Fruit fly (Drosophila melanogaster) S2 (cell line): ENCODE data around the gene CG31704.
A peak's percentile ranks its signal among the peaks of the same experiment; 100 is the strongest.

Source experiments
- CG8478 ChIP-seq: fragments of >200 bp; optimal IDR thresholded peaks from 2 replicates; lab custom pipeline; 2018
- CTCF ChIP-seq, 2 experiments: fragments of >200 bp; optimal IDR thresholded peaks; 2 replicates each; lab custom pipeline; 2018

CG31704 gene

dm6 chr2L:11813665-11814087, 26.8 kb upstream of the CG31704 start, which contains the start of gene CycY:
Gene CycY (minus strand): TSS chr2L:11813780.
- TF ChIP-seq CTCF (optimal IDR thresholded peaks at IDR 0.05; lab: Kevin White, UChicago) (no peak), CG8478 (lab: Kevin White, UChicago) (no peak)

dm6 chr2L:11816376-11816775, 24.1 kb upstream of the CG31704 start:
- peak; percentile 92 to 96 for TF ChIP-seq CTCF (optimal IDR thresholded peaks at IDR 0.05; lab: Kevin White, UChicago)
- no peak for TF ChIP-seq CG8478 (lab: Kevin White, UChicago)

- TF ChIP-seq CG8478 (lab: Kevin White, UChicago), result no peak
- no peak for TF ChIP-seq CTCF (optimal IDR thresholded peaks at IDR 0.05; lab: Kevin White, UChicago)
These were observed 16.9 kb upstream of the CG31704 start for dm6 chr2L:11823470-11824162.

dm6 chr2L:11829277-11829676, 11.2 kb upstream of the CG31704 start, which contains the start of gene esc:
Gene esc (minus strand): TSS chr2L:11829405.
- TF ChIP-seq CTCF (optimal IDR thresholded peaks at IDR 0.05; lab: Kevin White, UChicago) (peak; percentile 9 to 34), CG8478 (lab: Kevin White, UChicago) (no peak)

- TF ChIP-seq CG8478 (lab: Kevin White, UChicago) (no peak), CTCF (optimal IDR thresholded peaks at IDR 0.05; lab: Kevin White, UChicago) (no peak)
These were observed 6.7 kb upstream of the CG31704 start, which contains the start of gene CG45011 for dm6 chr2L:11833786-11834185. Gene CG45011 (plus strand): TSS chr2L:11834086.

- TF ChIP-seq CG8478 (lab: Kevin White, UChicago) (no peak), CTCF (optimal IDR thresholded peaks at IDR 0.05; lab: Kevin White, UChicago) (no peak)
These were observed 6.2 kb upstream of the CG31704 start, which contains the start of gene CG45012 for dm6 chr2L:11834308-11834707. Gene CG45012 (plus strand): TSS chr2L:11834608.

- TF ChIP-seq CG8478 (lab: Kevin White, UChicago) (no peak), CTCF (optimal IDR thresholded peaks at IDR 0.05; lab: Kevin White, UChicago) (no peak)
These were observed 3.5 kb upstream of the CG31704 start, which contains the start of gene Sfp33A4 for dm6 chr2L:11836943-11837342. Gene Sfp33A4 (plus strand): TSS chr2L:11837243.

dm6 chr2L:11837413-11837812, 3.1 kb upstream of the CG31704 start, which contains the start of gene Sfp33A2:
Gene Sfp33A2 (plus strand): TSS chr2L:11837713.
- TF ChIP-seq CTCF (optimal IDR thresholded peaks at IDR 0.05; lab: Kevin White, UChicago), result no peak
- TF ChIP-seq CG8478 (lab: Kevin White, UChicago), result no peak

dm6 chr2L:11839612-11840011, 879 bp upstream of the CG31704 start, which contains the start of gene Sfp33A3:
Gene Sfp33A3 (plus strand): TSS chr2L:11839912.
- TF ChIP-seq CG8478 (lab: Kevin White, UChicago), result no peak
- no peak for TF ChIP-seq CTCF (optimal IDR thresholded peaks at IDR 0.05; lab: Kevin White, UChicago)

- TF ChIP-seq CTCF (optimal IDR thresholded peaks at IDR 0.05; lab: Kevin White, UChicago) (no peak), CG8478 (lab: Kevin White, UChicago) (no peak)
These were observed 1.0 kb downstream of the CG31704 start for dm6 chr2L:11841538-11841937.

- no peak for TF ChIP-seq CG8478 (lab: Kevin White, UChicago)
- no peak for TF ChIP-seq CTCF (optimal IDR thresholded peaks at IDR 0.05; lab: Kevin White, UChicago)
These were observed 2.0 kb downstream of the CG31704 start, which contains the start of the genes CG44008, CG14933, CG46426 and CG42486 for dm6 chr2L:11842291-11843187. Gene CG44008 (minus strand): TSS chr2L:11842445. Gene CG14933 (plus strand): TSS chr2L:11842828. Gene CG46426 (plus strand): TSS chr2L:11842828. Gene CG42486 (plus strand): TSS chr2L:11843137.

dm6 chr2L:11844278-11844677, 3.8 kb downstream of the CG31704 start:
- no peak for TF ChIP-seq CG8478 (lab: Kevin White, UChicago)
- TF ChIP-seq CTCF (optimal IDR thresholded peaks at IDR 0.05; lab: Kevin White, UChicago), result no peak

dm6 chr2L:11845159-11845788, 4.8 kb downstream of the CG31704 start:
- TF ChIP-seq CG8478 (lab: Kevin White, UChicago) (no peak), CTCF (optimal IDR thresholded peaks at IDR 0.05; lab: Kevin White, UChicago) (no peak)

dm6 chr2L:11846926-11847325, 6.4 kb downstream of the CG31704 start, which contains the start of gene Mal-B1:
Gene Mal-B1 (plus strand): TSS chr2L:11847226.
- TF ChIP-seq CTCF (optimal IDR thresholded peaks at IDR 0.05; lab: Kevin White, UChicago) (no peak), CG8478 (lab: Kevin White, UChicago) (no peak)
